Worm (Caenorhabditis elegans) whole organism, mixed stage, embryonic: ENCODE measurements around the gene lin-39.

Source experiments
- M03D4.4 ChIP-seq: sonication (generic microtip); optimal IDR thresholded peaks from 2 replicates; lab custom pipeline; 2017; ENCODE audit warnings: mild to moderate bottlenecking, missing genetic modification characterization, missing compliant biosample characterization
- bed-3 ChIP-seq: fragments of 200-800 bp; sonication (Bioruptor generic); optimal IDR thresholded peaks from 3 replicates; lab custom pipeline; 2018; ENCODE audit warnings: mild to moderate bottlenecking, missing genetic modification characterization, moderate library complexity, missing compliant biosample characterization
- blmp-1 ChIP-seq: fragments of 150-350 bp; optimal IDR thresholded peaks from 2 replicates; lab custom pipeline; 2014; ENCODE audit warnings: missing biosample characterization, missing genetic modification characterization
- ceh-39 ChIP-seq: fragments of 150-350 bp; optimal IDR thresholded peaks from 2 replicates; lab custom pipeline; 2014; ENCODE audit warnings: missing biosample characterization, missing genetic modification characterization
- ceh-43 ChIP-seq: fragments of 200-800 bp; sonication (Bioruptor generic); optimal IDR thresholded peaks from 2 replicates; lab custom pipeline; 2018; ENCODE audit warnings: mild to moderate bottlenecking, missing genetic modification characterization, moderate library complexity, missing compliant biosample characterization
- ceh-83 ChIP-seq: fragments of 200-800 bp; sonication (Bioruptor generic); optimal IDR thresholded peaks from 2 replicates; lab custom pipeline; 2018; ENCODE audit warnings: mild to moderate bottlenecking, missing genetic modification characterization, missing compliant biosample characterization
- ces-1 ChIP-seq: fragments of 150-350 bp; optimal IDR thresholded peaks from 2 replicates; lab custom pipeline; 2014; ENCODE audit warnings: missing biosample characterization, missing genetic modification reagents, missing genetic modification characterization
- cnd-1 ChIP-seq: fragments of 200-800 bp; sonication (Bioruptor generic); optimal IDR thresholded peaks from 2 replicates; lab custom pipeline; 2018; ENCODE audit warnings: mild to moderate bottlenecking, missing genetic modification characterization, missing compliant biosample characterization
- drap-1 ChIP-seq: fragments of 200-800 bp; sonication (Bioruptor generic); optimal IDR thresholded peaks from 3 replicates; lab custom pipeline; 2018; ENCODE audit warnings: mild to moderate bottlenecking, missing genetic modification characterization, missing compliant biosample characterization
- elt-1 ChIP-seq: sonication (generic microtip); optimal IDR thresholded peaks from 2 replicates; lab custom pipeline; 2017; ENCODE audit warnings: missing genetic modification characterization, mild to moderate bottlenecking, missing compliant biosample characterization, antibody characterized with exemption, moderate library complexity, borderline replicate concordance; ENCODE audit not compliant: insufficient read depth
- elt-3 ChIP-seq: fragments of 150-350 bp; optimal IDR thresholded peaks from 2 replicates; lab custom pipeline; 2014; ENCODE audit warnings: missing biosample characterization, missing genetic modification characterization
- flh-1 ChIP-seq: fragments of 200-800 bp; sonication (Bioruptor generic); optimal IDR thresholded peaks from 2 replicates; lab custom pipeline; 2018; ENCODE audit warnings: mild to moderate bottlenecking, missing genetic modification characterization, moderate library complexity, missing compliant biosample characterization
- ham-2 ChIP-seq: fragments of 200-800 bp; sonication (Bioruptor generic); optimal IDR thresholded peaks from 2 replicates; lab custom pipeline; 2018; ENCODE audit warnings: mild to moderate bottlenecking, missing genetic modification characterization, missing compliant biosample characterization
- hlh-1 ChIP-seq: fragments of 150-350 bp; optimal IDR thresholded peaks from 2 replicates; lab custom pipeline; 2014; ENCODE audit warnings: missing biosample characterization, missing genetic modification reagents, missing genetic modification characterization
- lin-13 ChIP-seq: fragments of 150-350 bp; optimal IDR thresholded peaks from 2 replicates; lab custom pipeline; 2014; ENCODE audit warnings: missing biosample characterization, missing genetic modification characterization
- lin-32 ChIP-seq: fragments of 200-800 bp; sonication (Bioruptor generic); optimal IDR thresholded peaks from 2 replicates; lab custom pipeline; 2018; ENCODE audit warnings: mild to moderate bottlenecking, missing genetic modification characterization, missing compliant biosample characterization
- lsy-2 ChIP-seq: fragments of 150-350 bp; optimal IDR thresholded peaks from 2 replicates; lab custom pipeline; 2014; ENCODE audit warnings: missing biosample characterization, missing genetic modification characterization
- mab-5 ChIP-seq: fragments of 150-350 bp; optimal IDR thresholded peaks from 2 replicates; lab custom pipeline; 2014; ENCODE audit warnings: missing biosample characterization, missing genetic modification characterization
- mep-1 ChIP-seq: fragments of 150-350 bp; optimal IDR thresholded peaks from 2 replicates; lab custom pipeline; 2017; ENCODE audit warnings: missing biosample characterization, missing genetic modification reagents, missing genetic modification characterization, inconsistent platforms
- mls-2 ChIP-seq: sonication (generic microtip); optimal IDR thresholded peaks from 2 replicates; lab custom pipeline; 2016; ENCODE audit warnings: mild to moderate bottlenecking, missing genetic modification characterization, moderate library complexity, missing compliant biosample characterization
- nhr-12 ChIP-seq: fragments of 150-350 bp; optimal IDR thresholded peaks from 2 replicates; lab custom pipeline; 2014; ENCODE audit warnings: missing biosample characterization, missing genetic modification characterization
- nhr-2 ChIP-seq: fragments of 150-350 bp; optimal IDR thresholded peaks from 2 replicates; lab custom pipeline; 2014; ENCODE audit warnings: missing biosample characterization, missing genetic modification characterization
- nhr-237 ChIP-seq: fragments of 150-350 bp; optimal IDR thresholded peaks from 2 replicates; lab custom pipeline; 2014; ENCODE audit warnings: missing biosample characterization, missing genetic modification characterization
- nhr-28 ChIP-seq: fragments of 150-350 bp; optimal IDR thresholded peaks from 2 replicates; lab custom pipeline; 2014; ENCODE audit warnings: missing biosample characterization, missing genetic modification characterization
- nhr-76 ChIP-seq: sonication (generic microtip); optimal IDR thresholded peaks from 2 replicates; lab custom pipeline; 2017; ENCODE audit warnings: missing biosample characterization, missing genetic modification characterization
- pha-4 ChIP-seq: fragments of 150-350 bp; optimal IDR thresholded peaks from 2 replicates; lab custom pipeline; 2018; ENCODE audit warnings: missing biosample characterization, missing genetic modification reagents, missing genetic modification characterization
- sem-2 ChIP-seq: fragments of 200-800 bp; sonication (Bioruptor generic); optimal IDR thresholded peaks from 2 replicates; lab custom pipeline; 2018; ENCODE audit warnings: mild to moderate bottlenecking, missing genetic modification characterization, missing compliant biosample characterization
- snpc-4 ChIP-seq: fragments of 150-350 bp; optimal IDR thresholded peaks from 2 replicates; lab custom pipeline; 2014; ENCODE audit warnings: missing biosample characterization, missing genetic modification characterization
- sptf-1 ChIP-seq: sonication (generic microtip); optimal IDR thresholded peaks from 2 replicates; lab custom pipeline; 2017; ENCODE audit warnings: mild to moderate bottlenecking, missing genetic modification characterization, moderate library complexity, missing compliant biosample characterization
- tbx-8 ChIP-seq: fragments of 200-800 bp; sonication (Bioruptor generic); optimal IDR thresholded peaks from 2 replicates; lab custom pipeline; 2018; ENCODE audit warnings: mild to moderate bottlenecking, missing genetic modification characterization, moderate library complexity, missing compliant biosample characterization
- unc-120 ChIP-seq: sonication (generic microtip); optimal IDR thresholded peaks from 2 replicates; lab custom pipeline; 2017; ENCODE audit warnings: missing genetic modification characterization, missing compliant biosample characterization; ENCODE audit not compliant: poor library complexity, severe bottlenecking
- unc-39 ChIP-seq: fragments of 150-350 bp; optimal IDR thresholded peaks from 2 replicates; lab custom pipeline; 2014; ENCODE audit warnings: missing biosample characterization, missing genetic modification characterization
- unc-62 ChIP-seq: fragments of 150-350 bp; optimal IDR thresholded peaks from 2 replicates; lab custom pipeline; 2014; ENCODE audit warnings: missing biosample characterization, missing genetic modification reagents, missing genetic modification characterization
- zip-8 ChIP-seq: fragments of 150-350 bp; optimal IDR thresholded peaks from 2 replicates; lab custom pipeline; 2014; ENCODE audit warnings: missing biosample characterization, missing genetic modification characterization
- ztf-11 ChIP-seq: fragments of 150-350 bp; optimal IDR thresholded peaks from 2 replicates; lab custom pipeline; 2014; ENCODE audit warnings: missing biosample characterization, missing genetic modification characterization

Gene lin-39

DNA sequence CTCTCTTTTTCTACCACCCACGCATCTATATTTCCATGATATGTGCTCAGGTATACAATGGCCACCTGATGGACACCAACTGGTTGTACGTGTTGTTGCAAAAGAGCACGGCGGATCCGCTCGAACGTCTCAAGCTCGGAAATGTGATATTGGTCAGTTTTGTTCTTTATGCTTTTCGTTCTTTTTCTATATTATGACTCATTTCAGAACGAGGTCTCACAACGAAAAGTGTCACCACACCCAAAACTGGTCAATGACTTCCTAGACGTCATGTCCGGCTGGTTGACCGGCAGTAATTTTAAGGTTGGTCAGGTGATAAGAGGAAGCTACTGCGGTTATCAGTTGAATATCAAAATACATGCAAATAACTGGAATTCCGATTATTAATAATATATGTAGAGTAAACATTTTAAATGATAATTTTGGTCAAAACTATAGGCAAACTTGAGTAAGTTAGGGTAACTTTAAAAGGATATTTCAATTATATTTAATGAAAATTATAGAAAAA is 28.2 kb downstream of the lin-39 start, which contains the start of gene cls-1:
Gene cls-1 (plus strand): TSS at position 51 of the 508 bp plus-strand sequence.
- TF ChIP-seq drap-1 (GFP tag; lab: Kevin White, UChicago): no peak
- no peak for TF ChIP-seq mab-5 (tag; lab: Kevin White, UChicago)
- no peak for TF ChIP-seq zip-8
- no peak for TF ChIP-seq flh-1 (GFP tag; lab: Kevin White, UChicago)
- TF ChIP-seq nhr-237: no peak
- TF ChIP-seq mls-2: no peak
- no peak for TF ChIP-seq mep-1 (tag; lab: Kevin White, UChicago)
- TF ChIP-seq cnd-1: no peak
- TF ChIP-seq nhr-76 (tag; lab: Kevin White, UChicago): no peak
- no peak for TF ChIP-seq pha-4 (tag; lab: Kevin White, UChicago)
- no peak for TF ChIP-seq ceh-39 (tag; lab: Kevin White, UChicago)
- no peak for TF ChIP-seq elt-3 (tag; lab: Kevin White, UChicago)
- TF ChIP-seq M03D4.4 (tag; lab: Kevin White, UChicago): no peak
- TF ChIP-seq unc-62: no peak
- no peak for TF ChIP-seq lin-13 (tag; lab: Kevin White, UChicago)
- no peak for TF ChIP-seq sem-2
- no peak for TF ChIP-seq ham-2 (GFP tag; lab: Kevin White, UChicago)
- no peak for TF ChIP-seq ztf-11 (tag; lab: Kevin White, UChicago)
- no peak for TF ChIP-seq nhr-12

DNA sequence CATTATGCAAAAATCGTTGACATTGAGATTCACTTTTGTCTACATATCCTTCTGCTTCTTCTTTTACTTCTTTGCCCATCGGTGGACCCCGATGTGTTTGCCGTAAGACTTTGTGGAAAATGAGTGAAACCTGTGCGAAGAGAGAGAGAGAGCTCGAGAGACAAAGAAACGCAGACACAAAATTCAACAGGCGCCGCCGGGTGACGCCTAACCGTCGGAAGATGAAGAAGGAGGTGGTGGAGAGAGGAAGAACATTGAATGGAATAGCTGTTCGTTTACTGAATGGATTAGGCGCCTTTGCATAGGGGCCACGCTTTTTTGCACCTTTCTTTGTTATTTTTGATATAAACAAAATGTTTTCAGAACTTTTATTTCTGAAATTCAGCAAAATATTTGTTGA is 29.4 kb downstream of the lin-39 start:
- TF ChIP-seq nhr-28 (tag; lab: Kevin White, UChicago) (no peak), nhr-237 (no peak), elt-1 (no peak), blmp-1 (tag; lab: Kevin White, UChicago) (no peak), hlh-1 (tag; lab: Kevin White, UChicago) (peak; percentile 34), lin-13 (tag; lab: Kevin White, UChicago) (no peak)

DNA sequence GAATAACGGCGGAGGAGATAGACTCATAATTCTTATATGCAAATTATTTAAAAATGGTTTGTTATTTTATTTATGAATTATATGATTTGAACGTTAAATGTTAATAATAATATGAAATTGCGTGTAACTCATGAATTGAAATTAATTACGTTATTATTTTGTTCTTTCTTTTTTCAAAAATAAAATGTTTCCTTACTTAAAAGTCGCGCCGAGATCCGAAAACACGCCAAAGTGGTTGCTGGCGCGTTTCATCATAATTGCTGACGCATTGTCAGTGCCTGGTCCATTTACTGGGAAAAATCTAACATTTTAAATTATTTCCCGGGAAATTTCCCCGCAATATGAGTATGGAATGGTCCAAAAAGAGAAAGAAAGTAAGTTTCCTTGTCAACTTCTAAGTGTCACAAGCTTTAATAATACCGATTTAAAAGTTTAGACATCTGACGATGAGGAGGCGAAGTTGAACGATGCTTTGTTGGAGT is 37.0 kb downstream of the lin-39 start, which contains the start of the genes C07H6.9 and sap-140:
Gene C07H6.9 (minus strand): TSS at position 51 of the 482 bp plus-strand sequence.
Gene sap-140 (plus strand): TSS at position 318 of the 482 bp plus-strand sequence.
- TF ChIP-seq ztf-11 (tag; lab: Kevin White, UChicago): no peak
- peak; percentile 20 for TF ChIP-seq ceh-43 (GFP tag; lab: Kevin White, UChicago)
- TF ChIP-seq nhr-237: peak; percentile 25
- no peak for TF ChIP-seq unc-120 (tag; lab: Kevin White, UChicago)
- TF ChIP-seq lin-13 (tag; lab: Kevin White, UChicago): peak; percentile 88
- TF ChIP-seq mep-1 (tag; lab: Kevin White, UChicago): peak; percentile 79
- no peak for TF ChIP-seq snpc-4 (tag; lab: Kevin White, UChicago)
- no peak for TF ChIP-seq bed-3 (GFP tag; lab: Kevin White, UChicago)
- no peak for TF ChIP-seq ceh-83 (GFP tag; lab: Kevin White, UChicago)
- peak; percentile 68 for TF ChIP-seq ces-1 (GFP tag; lab: Kevin White, UChicago)
- TF ChIP-seq unc-62: no peak
- TF ChIP-seq pha-4 (tag; lab: Kevin White, UChicago): peak; percentile 64
- TF ChIP-seq unc-39 (tag; lab: Kevin White, UChicago): no peak
- TF ChIP-seq zip-8: no peak
- no peak for TF ChIP-seq tbx-8 (GFP tag; lab: Kevin White, UChicago)
- TF ChIP-seq drap-1 (GFP tag; lab: Kevin White, UChicago): no peak
- TF ChIP-seq ceh-39 (tag; lab: Kevin White, UChicago): no peak
- TF ChIP-seq mab-5 (tag; lab: Kevin White, UChicago): no peak
- no peak for TF ChIP-seq nhr-12
- no peak for TF ChIP-seq nhr-2 (tag; lab: Kevin White, UChicago)
- TF ChIP-seq lsy-2 (tag; lab: Kevin White, UChicago): peak; percentile 70
- TF ChIP-seq hlh-1 (tag; lab: Kevin White, UChicago): no peak
- TF ChIP-seq, all 35 proteins: peak for 7

DNA sequence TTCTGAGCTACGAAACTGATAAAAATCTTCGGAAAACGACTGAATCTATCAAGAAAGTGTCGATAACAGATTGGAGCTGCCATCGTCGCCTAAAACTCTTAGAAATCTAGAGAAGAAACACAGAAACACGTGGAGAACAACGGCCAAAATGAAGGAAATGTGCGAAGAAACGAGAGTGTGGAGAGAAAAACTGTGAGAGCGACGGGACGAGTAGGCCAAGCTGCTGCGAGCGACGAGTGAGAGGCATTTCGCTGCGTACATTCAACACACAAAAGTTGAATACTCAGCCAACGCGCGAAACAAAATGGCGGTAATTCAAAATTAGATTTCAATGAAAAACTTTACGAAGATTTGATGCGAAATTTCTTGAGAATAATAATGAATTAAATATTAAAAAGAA is 38.1 kb downstream of the lin-39 start:
- TF ChIP-seq bed-3 (GFP tag; lab: Kevin White, UChicago): no peak
- no peak for TF ChIP-seq elt-1
- TF ChIP-seq snpc-4 (tag; lab: Kevin White, UChicago): no peak
- no peak for TF ChIP-seq mls-2
- TF ChIP-seq ham-2 (GFP tag; lab: Kevin White, UChicago): peak; percentile 65
- TF ChIP-seq nhr-28 (tag; lab: Kevin White, UChicago): no peak
- TF ChIP-seq nhr-2 (tag; lab: Kevin White, UChicago): no peak
- TF ChIP-seq cnd-1: peak; percentile 19
- peak; percentile 28 for TF ChIP-seq ceh-39 (tag; lab: Kevin White, UChicago)
- TF ChIP-seq unc-120 (tag; lab: Kevin White, UChicago): peak; percentile 23
- TF ChIP-seq blmp-1 (tag; lab: Kevin White, UChicago): no peak
- TF ChIP-seq zip-8: no peak
- TF ChIP-seq nhr-12: no peak
- no peak for TF ChIP-seq tbx-8 (GFP tag; lab: Kevin White, UChicago)
- no peak for TF ChIP-seq nhr-76 (tag; lab: Kevin White, UChicago)
- TF ChIP-seq pha-4 (tag; lab: Kevin White, UChicago): peak; percentile 78
- TF ChIP-seq unc-62: peak; percentile 46
- TF ChIP-seq ceh-43 (GFP tag; lab: Kevin White, UChicago): peak; percentile 49
- TF ChIP-seq hlh-1 (tag; lab: Kevin White, UChicago): peak; percentile 57
- TF ChIP-seq unc-39 (tag; lab: Kevin White, UChicago): no peak
- TF ChIP-seq nhr-237: peak; percentile 78
- TF ChIP-seq mep-1 (tag; lab: Kevin White, UChicago): peak; percentile 97
- no peak for TF ChIP-seq mab-5 (tag; lab: Kevin White, UChicago)
- TF ChIP-seq sptf-1 (tag; lab: Kevin White, UChicago): peak; percentile 60
- peak; percentile 85 for TF ChIP-seq ces-1 (GFP tag; lab: Kevin White, UChicago)
- no peak for TF ChIP-seq sem-2
- peak; percentile 57 for TF ChIP-seq drap-1 (GFP tag; lab: Kevin White, UChicago)
- TF ChIP-seq ztf-11 (tag; lab: Kevin White, UChicago): peak; percentile 41
- peak; percentile 92 for TF ChIP-seq lin-13 (tag; lab: Kevin White, UChicago)
- no peak for TF ChIP-seq ceh-83 (GFP tag; lab: Kevin White, UChicago)
- no peak for TF ChIP-seq flh-1 (GFP tag; lab: Kevin White, UChicago)
- TF ChIP-seq elt-3 (tag; lab: Kevin White, UChicago): peak; percentile 24
- peak; percentile 83 for TF ChIP-seq lsy-2 (tag; lab: Kevin White, UChicago)
- TF ChIP-seq M03D4.4 (tag; lab: Kevin White, UChicago): peak; percentile 3
- no peak for TF ChIP-seq lin-32 (GFP tag; lab: Kevin White, UChicago)
